Fruit fly (Drosophila melanogaster) whole organism, embryonic: ENCODE results near the gene CG2533.
A peak's percentile ranks its signal among the peaks of the same experiment; 100 is the strongest.

Source experiments
- B-H1 ChIP-seq: fragments of 200-800 bp; sonication (Bioruptor generic); IDR thresholded peaks from 3 replicates; pipeline ENCODE4 v1.3.6; 2022; ENCODE audit warnings: missing biosample characterization, missing genetic modification characterization
- Bgb ChIP-seq: fragments of 200-800 bp; sonication (Bioruptor generic); IDR thresholded peaks from 2 replicates; pipeline ENCODE4 v1.3.6; 2022; ENCODE audit warnings: missing biosample characterization, missing genetic modification characterization; ENCODE audit not compliant: partially characterized antibody
- CG10431 ChIP-seq: fragments of 200-800 bp; sonication (Bioruptor generic); optimal IDR thresholded peaks from 3 replicates; lab custom pipeline; 2018; ENCODE audit warnings: missing biosample characterization, mild to moderate bottlenecking, missing genetic modification characterization
- CG11560 ChIP-seq: fragments of 200-800 bp; sonication (Bioruptor generic); IDR thresholded peaks from 3 replicates; pipeline ENCODE4 v1.3.6; 2022; ENCODE audit warnings: missing biosample characterization, missing genetic modification characterization
- CG12391 ChIP-seq: fragments of 200-800 bp; sonication (Bioruptor generic); optimal IDR thresholded peaks from 3 replicates; lab custom pipeline; 2018; ENCODE audit warnings: missing biosample characterization, mild to moderate bottlenecking, missing genetic modification characterization, moderate library complexity
- CG12744 ChIP-seq: fragments of 200-800 bp; sonication (Bioruptor generic); optimal IDR thresholded peaks from 2 replicates; lab custom pipeline; 2016; ENCODE audit warnings: missing biosample characterization, missing genetic modification characterization
- CG12769 ChIP-seq: fragments of 200-800 bp; sonication (Bioruptor generic); optimal IDR thresholded peaks from 2 replicates; lab custom pipeline; 2019; ENCODE audit warnings: missing biosample characterization, mild to moderate bottlenecking, missing genetic modification characterization, moderate library complexity
- CG14014 ChIP-seq: fragments of 200-800 bp; sonication (Bioruptor generic); IDR thresholded peaks from 2 replicates; pipeline ENCODE4 v1.3.6; 2022; ENCODE audit warnings: missing biosample characterization, missing genetic modification characterization
- CG15011 ChIP-seq: fragments of 200-800 bp; sonication (Bioruptor generic); optimal IDR thresholded peaks from 3 replicates; lab custom pipeline; 2018; ENCODE audit warnings: missing biosample characterization, mild to moderate bottlenecking, missing genetic modification characterization
- CG15269 ChIP-seq: fragments of 200-800 bp; sonication (Bioruptor generic); optimal IDR thresholded peaks from 2 replicates; lab custom pipeline; 2018; ENCODE audit warnings: missing biosample characterization, mild to moderate bottlenecking, missing genetic modification characterization, moderate library complexity
- CG1792 ChIP-seq: fragments of 200-800 bp; sonication (Bioruptor generic); optimal IDR thresholded peaks from 2 replicates; lab custom pipeline; 2016; ENCODE audit warnings: missing biosample characterization, missing genetic modification characterization
- CG2116 ChIP-seq: fragments of 200-800 bp; sonication (Bioruptor generic); optimal IDR thresholded peaks from 3 replicates; lab custom pipeline; 2018; ENCODE audit warnings: missing biosample characterization, mild to moderate bottlenecking, missing genetic modification characterization
- CG32767 ChIP-seq: fragments of 200-800 bp; sonication (Bioruptor generic); IDR thresholded peaks from 2 replicates; pipeline ENCODE4 v1.3.6; 2022; ENCODE audit warnings: missing biosample characterization, missing genetic modification characterization
- CG3281 ChIP-seq: fragments of 200-800 bp; sonication (Bioruptor generic); optimal IDR thresholded peaks from 3 replicates; lab custom pipeline; 2017; ENCODE audit warnings: missing biosample characterization, mild to moderate bottlenecking, missing genetic modification characterization
- CG33557 ChIP-seq: fragments of 200-800 bp; sonication (Bioruptor generic); optimal IDR thresholded peaks from 2 replicates; lab custom pipeline; 2019; ENCODE audit warnings: missing biosample characterization, mild to moderate bottlenecking, missing genetic modification characterization, moderate library complexity
- CG3407 ChIP-seq: fragments of 200-800 bp; sonication (Bioruptor generic); optimal IDR thresholded peaks from 2 replicates; lab custom pipeline; 2018; ENCODE audit warnings: missing biosample characterization, mild to moderate bottlenecking, missing genetic modification characterization
- CG5180 ChIP-seq: fragments of 200-800 bp; sonication (Bioruptor generic); optimal IDR thresholded peaks from 3 replicates; lab custom pipeline; 2017; ENCODE audit warnings: missing biosample characterization, missing genetic modification characterization, mild to moderate bottlenecking, moderate library complexity, missing genetic modification reagents
- CG6791 ChIP-seq: fragments of 200-800 bp; sonication (Bioruptor generic); IDR thresholded peaks from 3 replicates; pipeline ENCODE4 v1.3.6; 2022; ENCODE audit warnings: missing biosample characterization, missing genetic modification characterization; ENCODE audit not compliant: partially characterized antibody
- CG7372 ChIP-seq: fragments of 200-800 bp; sonication (Bioruptor generic); IDR thresholded peaks from 2 replicates; pipeline ENCODE4 v1.3.6; 2022; ENCODE audit warnings: missing biosample characterization, missing genetic modification characterization
- CG8388 ChIP-seq: fragments of 200-800 bp; sonication (Bioruptor generic); optimal IDR thresholded peaks from 2 replicates; lab custom pipeline; 2019; ENCODE audit warnings: missing biosample characterization, mild to moderate bottlenecking, missing genetic modification characterization, moderate library complexity
- CG9817 ChIP-seq: fragments of 200-800 bp; sonication (Bioruptor generic); optimal IDR thresholded peaks from 2 replicates; lab custom pipeline; 2018; ENCODE audit warnings: missing biosample characterization, mild to moderate bottlenecking, missing genetic modification characterization, moderate library complexity
- D19A ChIP-seq: fragments of 200-800 bp; optimal IDR thresholded peaks from 3 replicates; lab custom pipeline; 2019; ENCODE audit warnings: missing biosample characterization, mild to moderate bottlenecking, missing genetic modification characterization, moderate library complexity
- D19B ChIP-seq: fragments of 200-800 bp; sonication (Bioruptor generic); optimal IDR thresholded peaks from 2 replicates; lab custom pipeline; 2017; ENCODE audit warnings: missing biosample characterization, mild to moderate bottlenecking, missing genetic modification characterization
- Dp ChIP-seq: fragments of 200-800 bp; sonication (Bioruptor generic); optimal IDR thresholded peaks from 2 replicates; lab custom pipeline; 2018; ENCODE audit warnings: missing biosample characterization, mild to moderate bottlenecking, missing genetic modification characterization, moderate library complexity
- H2.0 ChIP-seq: fragments of 200-800 bp; sonication (Bioruptor generic); IDR thresholded peaks from 2 replicates; pipeline ENCODE4 v1.3.6; 2022; ENCODE audit warnings: missing biosample characterization, missing genetic modification characterization
- MTF-1 ChIP-seq: fragments of 200-800 bp; sonication (Bioruptor generic); optimal IDR thresholded peaks from 2 replicates; lab custom pipeline; 2018; ENCODE audit warnings: missing biosample characterization, mild to moderate bottlenecking, missing genetic modification characterization, borderline replicate concordance
- Six4 ChIP-seq: fragments of 200-800 bp; sonication (Bioruptor generic); optimal IDR thresholded peaks from 2 replicates; lab custom pipeline; 2016; ENCODE audit warnings: missing biosample characterization, missing genetic modification characterization
- Sry-δ ChIP-seq: fragments of 200-800 bp; sonication (Bioruptor generic); optimal IDR thresholded peaks from 2 replicates; lab custom pipeline; 2016; ENCODE audit warnings: missing biosample characterization, missing genetic modification characterization
- Tbp ChIP-seq: fragments of >200 bp; optimal IDR thresholded peaks from 2 replicates; lab custom pipeline; 2018; ENCODE audit warnings: missing biosample characterization, missing genetic modification characterization
- YL-1 ChIP-seq: fragments of 200-800 bp; sonication (Bioruptor generic); optimal IDR thresholded peaks from 3 replicates; lab custom pipeline; 2017; ENCODE audit warnings: missing biosample characterization, mild to moderate bottlenecking, missing genetic modification characterization
- abd-A ChIP-seq: fragments of 200-800 bp; sonication (Bioruptor generic); optimal IDR thresholded peaks from 3 replicates; lab custom pipeline; 2019; ENCODE audit warnings: missing biosample characterization, mild to moderate bottlenecking, missing genetic modification characterization, moderate library complexity
- ac ChIP-seq: fragments of 200-800 bp; sonication (Bioruptor generic); optimal IDR thresholded peaks from 3 replicates; lab custom pipeline; 2017; ENCODE audit warnings: missing biosample characterization, mild to moderate bottlenecking, missing genetic modification characterization
- ap ChIP-seq: fragments of 200-800 bp; sonication (Bioruptor generic); IDR thresholded peaks from 2 replicates; pipeline ENCODE4 v1.3.6; 2022; ENCODE audit warnings: missing biosample characterization, missing genetic modification characterization
- az2 ChIP-seq: fragments of 200-800 bp; sonication (Bioruptor generic); optimal IDR thresholded peaks from 3 replicates; lab custom pipeline; 2016; ENCODE audit warnings: missing biosample characterization, missing genetic modification characterization
- bowl ChIP-seq: fragments of 200-800 bp; sonication (Bioruptor generic); IDR thresholded peaks from 2 replicates; pipeline ENCODE4 v1.3.6; 2022; ENCODE audit warnings: missing biosample characterization, missing genetic modification characterization
- chm ChIP-seq: fragments of 200-800 bp; sonication (Bioruptor generic); IDR thresholded peaks from 2 replicates; pipeline ENCODE4 v1.3.6; 2022; ENCODE audit warnings: missing biosample characterization, missing genetic modification characterization
- crp ChIP-seq, 2 experiments: fragments of 200-800 bp; sonication (Bioruptor generic); optimal IDR thresholded peaks; 2 replicates in 1 of 2; 3 replicates in 1 of 2; lab custom pipeline; 2017; ENCODE audit warnings: missing biosample characterization in 2 of 2, missing genetic modification characterization in 2 of 2, mild to moderate bottlenecking in 1 of 2, moderate library complexity in 1 of 2
- dysf ChIP-seq: fragments of 200-800 bp; sonication (Bioruptor generic); IDR thresholded peaks from 3 replicates; pipeline ENCODE4 v1.3.6; 2022; ENCODE audit warnings: missing biosample characterization, missing genetic modification characterization
- fd96Cb ChIP-seq: fragments of 200-800 bp; sonication (Bioruptor generic); optimal IDR thresholded peaks from 2 replicates; lab custom pipeline; 2018; ENCODE audit warnings: missing biosample characterization, mild to moderate bottlenecking, missing genetic modification characterization, moderate library complexity
- gsb-n ChIP-seq: fragments of 200-800 bp; sonication (Bioruptor generic); optimal IDR thresholded peaks from 3 replicates; lab custom pipeline; 2018; ENCODE audit warnings: missing biosample characterization, mild to moderate bottlenecking, missing genetic modification characterization
- inv ChIP-seq: fragments of 200-800 bp; sonication (Bioruptor generic); IDR thresholded peaks from 2 replicates; pipeline ENCODE4 v1.3.6; 2022; ENCODE audit warnings: missing biosample characterization, missing genetic modification characterization; ENCODE audit not compliant: partially characterized antibody
- pan ChIP-seq, 4 experiments: fragments of >200 bp in 3 of 4; fragments of 200-800 bp in 1 of 4; sonication (Bioruptor generic) in 1 of 4; optimal IDR thresholded peaks in 3 of 4; IDR thresholded peaks in 1 of 4; 2 replicates each; pipeline versions ENCODE4 v1.3.6 to Lab custom; 2017 to 2022; ENCODE audit warnings: missing biosample characterization in 2 of 4, missing genetic modification characterization in 2 of 4, mixed read lengths in 1 of 4
- rib ChIP-seq: fragments of 200-800 bp; sonication (Bioruptor generic); IDR thresholded peaks from 2 replicates; pipeline ENCODE4 v1.3.6; 2022; ENCODE audit warnings: missing biosample characterization, missing genetic modification characterization
- scrt ChIP-seq: fragments of 200-800 bp; sonication (Bioruptor generic); optimal IDR thresholded peaks from 2 replicates; lab custom pipeline; 2018; ENCODE audit warnings: missing biosample characterization, mild to moderate bottlenecking, missing genetic modification characterization, moderate library complexity
- sd ChIP-seq: fragments of 200-800 bp; sonication (Bioruptor generic); optimal IDR thresholded peaks from 3 replicates; lab custom pipeline; 2018; ENCODE audit warnings: missing biosample characterization, mild to moderate bottlenecking, missing genetic modification characterization, moderate library complexity
- seq ChIP-seq: fragments of 200-800 bp; sonication (Bioruptor generic); IDR thresholded peaks from 2 replicates; pipeline ENCODE4 v1.3.6; 2022; ENCODE audit warnings: missing biosample characterization, missing genetic modification characterization
- sima ChIP-seq: fragments of 200-800 bp; sonication (Bioruptor generic); optimal IDR thresholded peaks from 2 replicates; lab custom pipeline; 2016; ENCODE audit warnings: missing biosample characterization, missing genetic modification characterization
- so ChIP-seq: fragments of 200-800 bp; sonication (Bioruptor generic); IDR thresholded peaks from 3 replicates; pipeline ENCODE4 v1.3.6; 2022; ENCODE audit warnings: missing biosample characterization, missing genetic modification characterization
- trh ChIP-seq: fragments of 200-800 bp; sonication (Bioruptor generic); optimal IDR thresholded peaks from 2 replicates; lab custom pipeline; 2016; ENCODE audit warnings: missing biosample characterization, missing genetic modification characterization

CG2533 gene

DNA sequence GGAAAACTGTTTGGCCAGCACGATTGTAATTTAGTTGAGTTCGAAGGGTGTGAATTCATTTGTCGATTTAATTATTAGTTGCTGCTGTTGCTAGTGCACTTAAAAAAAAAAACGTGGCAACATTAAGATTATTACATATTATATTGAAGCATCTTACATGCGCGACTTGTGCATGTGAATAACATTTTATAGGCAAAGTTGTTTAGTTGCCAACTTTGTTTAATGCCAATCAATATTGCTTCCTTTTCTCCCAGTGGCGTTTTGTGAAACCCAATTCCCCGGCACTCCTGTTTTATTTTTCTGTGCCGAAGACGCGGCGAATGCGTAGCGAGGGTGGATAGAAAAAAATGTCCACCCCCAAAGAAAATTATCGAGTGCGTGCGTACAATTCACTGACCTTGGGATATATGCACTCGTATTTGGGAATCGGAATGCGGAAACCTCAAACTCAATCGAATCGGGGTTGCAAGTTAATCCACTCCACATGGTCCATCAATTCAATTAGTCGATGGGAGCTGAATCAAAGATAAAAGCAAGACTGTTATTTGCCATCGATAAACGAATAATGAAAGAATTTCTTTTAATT, 25.1 kb upstream of the CG2533 start (continued):
- TF ChIP-seq ac (GFP tag; lab: Kevin White, UChicago) (no peak), pan (optimal IDR thresholded peaks at IDR 0.05; lab: Kevin White, UChicago) (no peak), pan (GFP tag; optimal IDR thresholded peaks at IDR 0.05 in 1 of 2, IDR thresholded peaks at IDR 0.05 in 1 of 2) (peak in 1 of 2 experiments; percentile 64), chm (GFP tag; lab: Robert Waterston, UW) (peak; percentile 79), D19A (peak; percentile 34), sd (tag; lab: Kevin White, UChicago) (no peak), CG12391 (peak; percentile 75), seq (GFP tag; lab: Robert Waterston, UW) (no peak), rib (GFP tag; lab: Robert Waterston, UW) (no peak), Tbp (GFP tag; lab: Kevin White, UChicago) (no peak), CG2116 (GFP tag; lab: Kevin White, UChicago) (no peak), MTF-1 (GFP tag; lab: Kevin White, UChicago) (peak; percentile 17), CG32767 (GFP tag; lab: Robert Waterston, UW) (no peak), ap (no peak), CG6791 (GFP tag; lab: Robert Waterston, UW) (no peak), YL-1 (GFP tag; lab: Kevin White, UChicago) (no peak), so (GFP tag; lab: Robert Waterston, UW) (no peak; the same call in 2 of the 3 replicates), Bgb (GFP tag; lab: Robert Waterston, UW) (no peak), CG10431 (peak; percentile 1), CG11560 (no peak), gsb-n (tag; lab: Kevin White, UChicago) (peak; percentile 63), D19B (GFP tag; lab: Kevin White, UChicago) (no peak), dysf (GFP tag; lab: Robert Waterston, UW) (peak; percentile 33; the same call in 1 of the 3 replicates), CG8388 (GFP tag; lab: Kevin White, UChicago) (peak; percentile 64), crp (GFP tag; optimal IDR thresholded peaks at IDR 0.05; lab: Kevin White, UChicago) (no peak), CG3407 (GFP tag; lab: Kevin White, UChicago) (peak; percentile 47), CG7372 (0 out of 2 replicates have a peak, but pooled peaks have one; percentile 7), CG33557 (GFP tag; lab: Kevin White, UChicago) (peak; percentile 74), CG12769 (tag; lab: Kevin White, UChicago) (peak; percentile 30), az2 (GFP tag; lab: Kevin White, UChicago) (peak; percentile 64), abd-A (tag; lab: Kevin White, UChicago) (no peak), CG14014 (no peak), inv (no peak), H2.0 (0 out of 2 replicates have a peak, but pooled peaks have one; percentile 6), CG1792 (no peak), CG15011 (GFP tag; lab: Kevin White, UChicago) (no peak), CG5180 (GFP tag; lab: Kevin White, UChicago) (no peak), CG15269 (peak; percentile 3), CG9817 (peak; percentile 12), Six4 (peak; percentile 29), CG12744 (GFP tag; lab: Kevin White, UChicago) (no peak), Dp (GFP tag; lab: Kevin White, UChicago) (no peak), sima (GFP tag; lab: Kevin White, UChicago) (no peak), scrt (no peak), B-H1 (GFP tag; lab: Robert Waterston, UW) (peak; percentile 23; the same call in 2 of the 3 replicates), Sry-δ (GFP tag; lab: Kevin White, UChicago) (no peak), CG3281 (GFP tag; lab: Kevin White, UChicago) (no peak), bowl (GFP tag; lab: Robert Waterston, UW) (no peak), fd96Cb (tag; lab: Kevin White, UChicago) (peak; percentile 68), trh (no peak)
